Worm (Caenorhabditis elegans) whole organism, L2 larva: Measurements from ENCODE around the gene cyp-13A12.

ENCODE experiments used
- C34F6.9 ChIP-seq: fragments of 150-350 bp; optimal IDR thresholded peaks from 2 replicates; lab custom pipeline; 2014; ENCODE audit warnings: missing biosample characterization, missing genetic modification characterization
- F13H6.1 ChIP-seq: sonication (generic microtip); optimal IDR thresholded peaks from 2 replicates; lab custom pipeline; 2016; ENCODE audit warnings: missing genetic modification characterization, missing compliant biosample characterization
- blmp-1 ChIP-seq: sonication (generic microtip); optimal IDR thresholded peaks from 2 replicates; lab custom pipeline; 2017; ENCODE audit warnings: missing genetic modification characterization, mild to moderate bottlenecking, missing compliant biosample characterization, antibody characterized with exemption, moderate library complexity; ENCODE audit not compliant: insufficient read depth
- ceh-16 ChIP-seq: fragments of 150-350 bp; optimal IDR thresholded peaks from 2 replicates; lab custom pipeline; 2014; ENCODE audit warnings: missing biosample characterization, missing genetic modification characterization
- crh-2 ChIP-seq: sonication (generic microtip); optimal IDR thresholded peaks from 2 replicates; lab custom pipeline; 2017; ENCODE audit warnings: missing biosample characterization, missing genetic modification characterization
- dmd-4 ChIP-seq: sonication (generic microtip); optimal IDR thresholded peaks from 2 replicates; lab custom pipeline; 2017; ENCODE audit warnings: missing biosample characterization, missing genetic modification characterization
- elt-1 ChIP-seq: fragments of 150-350 bp; optimal IDR thresholded peaks from 2 replicates; lab custom pipeline; 2014; ENCODE audit warnings: missing biosample characterization, missing genetic modification characterization
- lin-13 ChIP-seq: fragments of 150-350 bp; optimal IDR thresholded peaks from 2 replicates; lab custom pipeline; 2014; ENCODE audit warnings: missing biosample characterization, missing genetic modification reagents, missing genetic modification characterization
- lsy-2 ChIP-seq, 2 experiments: fragments of 150-350 bp in 1 of 2; sonication (generic microtip) in 1 of 2; optimal IDR thresholded peaks; 2 replicates each; lab custom pipeline; 2014 to 2017; ENCODE audit warnings: missing biosample characterization in 2 of 2, missing genetic modification characterization in 2 of 2
- mab-5 ChIP-seq: fragments of 150-350 bp; optimal IDR thresholded peaks from 2 replicates; lab custom pipeline; 2014; ENCODE audit warnings: missing biosample characterization, missing genetic modification characterization
- mbf-1 ChIP-seq: sonication (generic microtip); optimal IDR thresholded peaks from 2 replicates; lab custom pipeline; 2017; ENCODE audit warnings: missing biosample characterization, missing genetic modification characterization
- mdl-1 ChIP-seq, 2 experiments: fragments of 150-350 bp in 1 of 2; sonication (generic microtip) in 1 of 2; optimal IDR thresholded peaks; 2 replicates each; lab custom pipeline; 2017; ENCODE audit warnings: missing biosample characterization in 2 of 2, missing genetic modification characterization in 2 of 2
- nhr-10 ChIP-seq: sonication (generic microtip); optimal IDR thresholded peaks from 2 replicates; lab custom pipeline; 2017; ENCODE audit warnings: missing biosample characterization, missing genetic modification characterization
- nhr-12 ChIP-seq: fragments of 150-350 bp; optimal IDR thresholded peaks from 2 replicates; lab custom pipeline; 2014; ENCODE audit warnings: missing biosample characterization, missing genetic modification characterization
- nhr-21 ChIP-seq: fragments of 150-350 bp; optimal IDR thresholded peaks from 2 replicates; lab custom pipeline; 2014; ENCODE audit warnings: missing biosample characterization, missing genetic modification characterization
- nhr-25 ChIP-seq: fragments of 150-350 bp; sonication (generic microtip); optimal IDR thresholded peaks from 3 replicates; lab custom pipeline; 2014; ENCODE audit warnings: missing biosample characterization, missing genetic modification characterization
- nhr-6 ChIP-seq: fragments of 150-350 bp; optimal IDR thresholded peaks from 2 replicates; lab custom pipeline; 2014; ENCODE audit warnings: missing biosample characterization, missing genetic modification characterization
- nhr-77 ChIP-seq: fragments of 150-350 bp; optimal IDR thresholded peaks from 2 replicates; lab custom pipeline; 2014; ENCODE audit warnings: missing biosample characterization, missing genetic modification characterization
- sem-4 ChIP-seq: fragments of 150-350 bp; optimal IDR thresholded peaks from 2 replicates; lab custom pipeline; 2014; ENCODE audit warnings: missing biosample characterization, missing genetic modification reagents, missing genetic modification characterization
- skn-1 ChIP-seq: sonication (generic microtip); optimal IDR thresholded peaks from 2 replicates; lab custom pipeline; 2017; ENCODE audit warnings: missing biosample characterization, missing genetic modification characterization
- sma-9 ChIP-seq, 2 experiments: fragments of 150-350 bp in 1 of 2; sonication (generic microtip) in 1 of 2; optimal IDR thresholded peaks; 2 replicates each; lab custom pipeline; 2014 to 2016; ENCODE audit warnings: missing genetic modification characterization in 2 of 2, mild to moderate bottlenecking in 1 of 2, missing biosample characterization in 1 of 2, missing compliant biosample characterization in 1 of 2, missing genetic modification reagents in 1 of 2, moderate library complexity in 1 of 2
- snpc-4 ChIP-seq: fragments of 150-350 bp; optimal IDR thresholded peaks from 2 replicates; lab custom pipeline; 2014; ENCODE audit warnings: missing biosample characterization, missing genetic modification characterization
- unc-39 ChIP-seq: fragments of 150-350 bp; optimal IDR thresholded peaks from 2 replicates; lab custom pipeline; 2014; ENCODE audit warnings: missing biosample characterization, missing genetic modification characterization
- unc-55 ChIP-seq: fragments of 150-350 bp; sonication (generic microtip); optimal IDR thresholded peaks from 3 replicates; lab custom pipeline; 2014; ENCODE audit warnings: missing biosample characterization, missing genetic modification reagents, missing genetic modification characterization
- unc-62 ChIP-seq: fragments of 150-350 bp; optimal IDR thresholded peaks from 2 replicates; lab custom pipeline; 2014; ENCODE audit warnings: missing biosample characterization, missing genetic modification reagents, missing genetic modification characterization
- ztf-1 ChIP-seq: fragments of 200-800 bp; sonication (Bioruptor generic); conservative IDR thresholded peaks from 2 replicates; pipeline ENCODE4 v1.3.6; 2022; ENCODE audit warnings: missing genetic modification characterization, missing compliant biosample characterization

The cyp-13A12 gene

DNA sequence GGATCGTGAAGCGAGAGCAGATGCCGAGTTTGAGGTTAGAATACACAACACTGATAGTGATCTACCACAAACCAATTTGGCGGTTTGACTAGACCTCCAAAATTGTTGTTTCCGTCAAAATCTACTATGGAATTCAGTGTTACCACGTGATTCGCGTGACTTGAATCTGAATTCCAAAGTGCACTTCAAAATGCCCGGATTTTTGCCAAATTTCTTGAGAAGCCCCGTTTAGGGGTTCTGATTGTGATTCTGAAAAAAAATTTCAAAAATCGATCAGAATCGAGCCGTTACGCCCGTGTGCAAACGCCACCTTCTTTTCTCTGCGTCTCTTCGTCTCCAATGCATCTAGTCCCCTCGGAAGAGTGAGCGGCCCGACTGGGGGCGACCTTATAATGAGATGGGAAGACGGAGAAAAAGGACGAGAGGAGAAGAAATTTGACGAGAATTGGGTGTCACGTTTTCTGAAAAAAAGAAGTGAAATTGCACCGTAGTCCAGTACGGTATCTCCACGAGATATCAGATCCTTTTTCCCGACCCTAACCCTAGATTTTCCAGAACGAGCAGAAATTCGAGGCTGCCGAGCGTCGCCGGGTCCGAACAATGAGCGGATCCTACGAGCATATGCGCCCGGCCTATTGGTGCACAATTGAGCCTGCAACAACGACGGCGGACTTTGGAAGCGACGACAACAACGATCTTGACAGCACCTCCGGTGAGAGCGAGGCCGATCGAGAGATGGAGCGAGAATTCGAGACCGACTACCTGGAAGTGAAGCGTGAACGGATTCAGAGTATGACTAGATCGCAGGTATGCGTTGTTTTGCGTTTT, 47.3 kb downstream of the cyp-13A12 start:
- TF ChIP-seq mdl-1 (tag; optimal IDR thresholded peaks at IDR 0.05; lab: Kevin White, UChicago) (peak in 1 of 2 experiments; percentile 14), nhr-25 (tag; lab: Kevin White, UChicago) (peak; percentile 41), elt-1 (tag; lab: Kevin White, UChicago) (no peak), ceh-16 (tag; lab: Kevin White, UChicago) (no peak), ztf-1 (GFP tag; lab: Robert Waterston, UW) (no peak), lsy-2 (tag; optimal IDR thresholded peaks at IDR 0.05; lab: Kevin White, UChicago) (peak in 1 of 2 experiments; percentile 58), nhr-6 (tag; lab: Kevin White, UChicago) (no peak), snpc-4 (tag; lab: Kevin White, UChicago) (no peak), sem-4 (peak; percentile 81), unc-39 (tag; lab: Kevin White, UChicago) (no peak), sma-9 (GFP tag; optimal IDR thresholded peaks at IDR 0.05; lab: Kevin White, UChicago) (peak; percentile 33), sma-9 (tag; optimal IDR thresholded peaks at IDR 0.05; lab: Kevin White, UChicago) (no peak), mab-5 (tag; lab: Kevin White, UChicago) (no peak), lin-13 (GFP tag; lab: Kevin White, UChicago) (peak; percentile 10), mbf-1 (tag; lab: Kevin White, UChicago) (no peak), nhr-21 (tag; lab: Kevin White, UChicago) (peak; percentile 48), nhr-12 (tag; lab: Kevin White, UChicago) (no peak), F13H6.1 (tag; lab: Kevin White, UChicago) (peak; percentile 5), nhr-77 (tag; lab: Kevin White, UChicago) (no peak), nhr-10 (tag; lab: Kevin White, UChicago) (no peak), C34F6.9 (tag; lab: Kevin White, UChicago) (peak; percentile 23), skn-1 (no peak), crh-2 (tag; lab: Kevin White, UChicago) (peak; percentile 30), unc-62 (no peak), unc-55 (peak; percentile 2), dmd-4 (tag; lab: Kevin White, UChicago) (no peak), blmp-1 (peak; percentile 11)
- TF ChIP-seq, all 48 proteins: peak for 12
